Worm (Caenorhabditis elegans) whole organism, mixed stage, embryonic: ENCODE results near the gene ZC250.5.

Experiments
- ceh-39 ChIP-seq: fragments of 150-350 bp; optimal IDR thresholded peaks from 2 replicates; lab custom pipeline; 2014; ENCODE audit warnings: missing biosample characterization, missing genetic modification characterization
- ces-1 ChIP-seq: fragments of 150-350 bp; optimal IDR thresholded peaks from 2 replicates; lab custom pipeline; 2014; ENCODE audit warnings: missing biosample characterization, missing genetic modification reagents, missing genetic modification characterization
- elt-1 ChIP-seq: sonication (generic microtip); optimal IDR thresholded peaks from 2 replicates; lab custom pipeline; 2017; ENCODE audit warnings: missing genetic modification characterization, mild to moderate bottlenecking, missing compliant biosample characterization, antibody characterized with exemption, moderate library complexity, borderline replicate concordance; ENCODE audit not compliant: insufficient read depth
- lin-13 ChIP-seq: fragments of 150-350 bp; optimal IDR thresholded peaks from 2 replicates; lab custom pipeline; 2014; ENCODE audit warnings: missing biosample characterization, missing genetic modification characterization
- lsy-2 ChIP-seq: fragments of 150-350 bp; optimal IDR thresholded peaks from 2 replicates; lab custom pipeline; 2014; ENCODE audit warnings: missing biosample characterization, missing genetic modification characterization
- nhr-28 ChIP-seq: fragments of 150-350 bp; optimal IDR thresholded peaks from 2 replicates; lab custom pipeline; 2014; ENCODE audit warnings: missing biosample characterization, missing genetic modification characterization
- snpc-4 ChIP-seq: fragments of 150-350 bp; optimal IDR thresholded peaks from 2 replicates; lab custom pipeline; 2014; ENCODE audit warnings: missing biosample characterization, missing genetic modification characterization
- sptf-1 ChIP-seq: sonication (generic microtip); optimal IDR thresholded peaks from 2 replicates; lab custom pipeline; 2017; ENCODE audit warnings: mild to moderate bottlenecking, missing genetic modification characterization, moderate library complexity, missing compliant biosample characterization
- unc-62 ChIP-seq: fragments of 150-350 bp; optimal IDR thresholded peaks from 2 replicates; lab custom pipeline; 2014; ENCODE audit warnings: missing biosample characterization, missing genetic modification reagents, missing genetic modification characterization
- ztf-11 ChIP-seq: fragments of 150-350 bp; optimal IDR thresholded peaks from 2 replicates; lab custom pipeline; 2014; ENCODE audit warnings: missing biosample characterization, missing genetic modification characterization

DNA sequence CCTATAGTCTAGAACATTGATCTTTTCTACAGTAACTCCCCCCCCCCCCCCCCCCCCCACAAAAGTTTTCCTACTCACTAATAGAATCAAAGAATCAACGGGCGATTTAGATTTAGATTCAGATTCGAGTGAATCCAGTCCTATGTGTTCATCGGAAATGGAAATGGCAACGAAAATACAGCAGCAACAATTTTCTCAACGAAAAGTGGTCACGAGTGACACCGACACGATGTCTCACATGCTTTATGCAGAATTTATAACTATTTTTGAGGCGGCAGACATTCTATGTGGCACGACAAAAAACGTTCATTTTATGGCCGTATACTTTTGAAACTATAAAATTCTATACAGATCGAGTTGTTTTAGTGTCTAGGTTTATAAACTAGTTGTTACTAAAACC lies 39.6 kb downstream of the ZC250.5 start:
- TF ChIP-seq nhr-28 (tag; lab: Kevin White, UChicago) (no peak), unc-62 (GFP tag; lab: Kevin White, UChicago) (no peak), elt-1 (tag; lab: Kevin White, UChicago) (no peak), sptf-1 (tag; lab: Kevin White, UChicago) (no peak), snpc-4 (no peak), ces-1 (GFP tag; lab: Kevin White, UChicago) (no peak), ceh-39 (no peak), lin-13 (no peak), lsy-2 (no peak), ztf-11 (tag; lab: Kevin White, UChicago) (no peak)
